Worm (Caenorhabditis elegans): ENCODE results near the gene T26A5.8.

DNA sequence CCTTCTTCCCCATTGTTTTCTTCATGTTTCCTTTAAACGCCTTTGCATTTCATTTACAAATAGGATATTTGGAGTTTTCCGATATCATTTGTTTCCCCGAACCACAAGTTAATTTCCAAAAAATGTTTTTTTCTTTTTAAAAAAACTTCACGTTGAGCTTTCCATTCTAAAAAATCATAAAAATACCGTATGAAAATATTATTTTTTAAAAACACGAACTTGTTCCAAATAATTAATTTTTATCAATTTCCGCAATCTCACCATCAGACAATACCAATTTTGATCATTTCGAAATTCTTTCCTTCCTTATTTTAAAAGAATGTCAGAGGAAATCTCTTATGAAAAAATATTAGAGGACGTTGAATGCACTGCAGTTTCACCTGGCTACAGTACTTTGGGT, 8.8 kb upstream of the T26A5.8 start, which contains the start of gene wht-6:
- no peak for TF ChIP-seq fos-1 (tag; optimal IDR thresholded peaks at IDR 0.05)
- no peak for TF ChIP-seq mep-1 (tag; optimal IDR thresholded peaks at IDR 0.05)
- TF ChIP-seq ces-1 (GFP tag; optimal IDR thresholded peaks at IDR 0.05): no peak
- TF ChIP-seq nhr-10 (tag; optimal IDR thresholded peaks at IDR 0.05): no peak
- TF ChIP-seq Y5F2A.4 (GFP tag; optimal IDR thresholded peaks at IDR 0.05): no peak
- TF ChIP-seq unc-130 (GFP tag; optimal IDR thresholded peaks at IDR 0.05): no peak
- no peak for TF ChIP-seq F44E2.7 (GFP tag; IDR thresholded peaks at IDR 0.05)
- no peak for TF ChIP-seq arid-1 (GFP tag; conservative IDR thresholded peaks at IDR 0.05)
- TF ChIP-seq daf-8 (GFP tag; IDR thresholded peaks at IDR 0.05): no peak
